4 worm cellular contexts compared by ENCODE assay signal in the genomic region with DNA sequence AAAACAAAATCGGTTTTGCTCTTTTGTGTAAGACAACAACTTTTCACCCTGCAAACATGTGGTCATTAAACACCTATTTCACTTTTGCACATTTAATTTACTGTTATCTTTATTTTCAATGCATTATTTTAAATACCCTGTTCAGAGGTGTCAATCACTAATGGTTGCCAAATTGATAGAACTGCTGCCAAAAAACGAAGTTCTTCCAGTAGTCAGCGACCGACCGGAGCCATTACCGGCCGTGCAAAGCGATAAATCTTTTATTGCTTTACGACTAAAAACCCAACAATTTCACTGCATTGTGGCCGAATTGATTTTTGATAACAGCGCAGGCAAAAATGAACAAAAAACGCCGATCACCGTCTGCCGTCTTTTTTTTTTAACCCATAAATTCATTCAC.
TF ChIP-seq lines count a peak whose summit lies in the region.

No protein-coding gene starts in this region.

TF ChIP-seq in whole organism, L1 larva, 84 proteins besides CTCF, POLR2A, EP300 and RAD21:
- TF ChIP-seq ceh-63 (GFP tag; optimal IDR thresholded peaks at IDR 0.05; lab: Kevin White, UChicago): no peak
- TF ChIP-seq elt-2 (tag; optimal IDR thresholded peaks at IDR 0.05; lab: Kevin White, UChicago): peak; percentile 6

TF ChIP-seq in whole organism, L3 larva, 47 proteins besides CTCF, POLR2A, EP300 and RAD21:
- no peak for TF ChIP-seq nhr-28 (tag; optimal IDR thresholded peaks at IDR 0.05; lab: Kevin White, UChicago)
- TF ChIP-seq lsy-12 (tag; optimal IDR thresholded peaks at IDR 0.05; lab: Kevin White, UChicago): no peak
- TF ChIP-seq elt-2 (tag; optimal IDR thresholded peaks at IDR 0.05; lab: Kevin White, UChicago): peak; percentile 83
- no peak for TF ChIP-seq nhr-77 (tag; optimal IDR thresholded peaks at IDR 0.05; lab: Kevin White, UChicago)

TF ChIP-seq in whole organism, L4 larva, 104 proteins besides CTCF, POLR2A, EP300 and RAD21:
- TF ChIP-seq snpc-1.2 (GFP tag; IDR thresholded peaks at IDR 0.05; lab: Robert Waterston, UW) (no peak), dmd-6 (GFP tag; IDR thresholded peaks at IDR 0.05; lab: Robert Waterston, UW) (peak; percentile 81), ceh-20 (GFP tag; IDR thresholded peaks at IDR 0.05; lab: Robert Waterston, UW) (peak; percentile 72; the same call in 1 of the 2 replicates), hmg-1.1 (GFP tag; IDR thresholded peaks at IDR 0.05; lab: Robert Waterston, UW) (no peak), pqm-1 (tag; optimal IDR thresholded peaks at IDR 0.05; lab: Kevin White, UChicago) (peak; percentile 2), tra-1 (GFP tag; IDR thresholded peaks at IDR 0.05; lab: Robert Waterston, UW) (peak; percentile 92), daf-16 (GFP tag; optimal IDR thresholded peaks at IDR 0.05; lab: Kevin White, UChicago) (no peak), daf-16 (tag; optimal IDR thresholded peaks at IDR 0.05; lab: Kevin White, UChicago) (peak; percentile 39), nhr-28 (tag; optimal IDR thresholded peaks at IDR 0.05; lab: Kevin White, UChicago) (peak; percentile 55), dve-1 (tag; optimal IDR thresholded peaks at IDR 0.05; lab: Kevin White, UChicago; ENCODE audit: insufficient read depth) (peak; percentile 65), php-3 (GFP tag; IDR thresholded peaks at IDR 0.05; lab: Robert Waterston, UW) (peak; percentile 98), hlh-11 (tag; optimal IDR thresholded peaks at IDR 0.05; lab: Kevin White, UChicago) (peak; percentile 65)

TF ChIP-seq in whole organism, young adult, 124 proteins besides CTCF, POLR2A, EP300 and RAD21:
- TF ChIP-seq efl-1 (GFP tag; optimal IDR thresholded peaks at IDR 0.05; lab: Kevin White, UChicago): no peak
- no peak for TF ChIP-seq attf-5 (GFP tag; optimal IDR thresholded peaks at IDR 0.05; lab: Kevin White, UChicago)
- TF ChIP-seq nhr-90 (tag; optimal IDR thresholded peaks at IDR 0.05; lab: Kevin White, UChicago): no peak
- peak; percentile 80 for TF ChIP-seq nhr-80 (tag; optimal IDR thresholded peaks at IDR 0.05; lab: Kevin White, UChicago)
TF ChIP-seq in whole organism, young adult: peak in this region for 1.
